Fruit fly (Drosophila melanogaster): Measurements from ENCODE around the gene CG33124.

- TF ChIP-seq tj (GFP tag; optimal IDR thresholded peaks at IDR 0.05) (no peak), CG7101 (tag; optimal IDR thresholded peaks at IDR 0.05) (no peak), CG1620 (GFP tag; optimal IDR thresholded peaks at IDR 0.05) (no peak), cic (GFP tag; optimal IDR thresholded peaks at IDR 0.05) (no peak), toe (GFP tag; optimal IDR thresholded peaks at IDR 0.05) (no peak), ovo (GFP tag; optimal IDR thresholded peaks at IDR 0.05) (no peak), CG12768 (GFP tag; optimal IDR thresholded peaks at IDR 0.05) (no peak), CG7045 (GFP tag; optimal IDR thresholded peaks at IDR 0.05) (no peak), pad (GFP tag; optimal IDR thresholded peaks at IDR 0.05) (no peak), CG5204 (GFP tag; optimal IDR thresholded peaks at IDR 0.05) (no peak), CG33017 (tag; optimal IDR thresholded peaks at IDR 0.05) (no peak)
Observed at dm6 chr2L:2185373-2185772, 23.5 kb downstream of the CG33124 start.
